Worm (Caenorhabditis elegans): ENCODE measurements around the gene Y13C8A.1.
A peak's percentile ranks its signal among the peaks of the same experiment; 100 is the strongest.

Y13C8A.1 gene

DNA sequence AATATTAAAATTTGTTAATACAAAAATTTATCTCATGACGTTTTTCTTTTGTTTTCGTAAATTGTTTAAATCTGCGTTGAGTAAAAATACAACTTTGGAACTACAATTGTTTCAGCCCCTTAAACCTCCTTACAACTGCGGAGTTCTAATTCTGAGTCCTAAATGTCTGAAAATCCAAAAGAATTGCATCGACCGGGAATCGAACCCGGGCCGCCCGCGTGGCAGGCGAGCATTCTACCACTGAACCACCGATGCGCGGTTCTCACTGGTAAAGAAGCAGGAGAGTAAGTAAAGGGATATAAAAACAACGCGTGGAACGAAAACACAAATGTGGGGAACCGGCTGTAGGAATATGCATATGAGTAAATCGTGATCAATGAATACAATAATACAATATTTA lies 44.6 kb downstream of the Y13C8A.1 start (continued):
- TF ChIP-seq hlh-26 (GFP tag; conservative IDR thresholded peaks at IDR 0.05) (no peak), die-1 (tag; optimal IDR thresholded peaks at IDR 0.05) (peak; percentile 79), madf-8 (GFP tag; conservative IDR thresholded peaks at IDR 0.05) (no peak), C17E4.6 (GFP tag; IDR thresholded peaks at IDR 0.05) (no peak), F57A8.1 (GFP tag; optimal IDR thresholded peaks at IDR 0.05) (no peak), lsy-27 (tag; optimal IDR thresholded peaks at IDR 0.05; ENCODE audit: borderline replicate concordance, insufficient read depth) (no peak)

- TF ChIP-seq ztf-3 (GFP tag; optimal IDR thresholded peaks at IDR 0.05) (peak; percentile 83), aptf-2 (GFP tag; conservative IDR thresholded peaks at IDR 0.05) (no peak), nhr-179 (tag; optimal IDR thresholded peaks at IDR 0.05) (peak; percentile 66), ets-4 (GFP tag; optimal IDR thresholded peaks at IDR 0.05) (peak; percentile 32), hmg-20 (GFP tag; IDR thresholded peaks at IDR 0.05) (peak; percentile 15; the same call in 1 of the 2 replicates), Y79H2A.3 (GFP tag; conservative IDR thresholded peaks at IDR 0.05) (no peak), mes-4 (tag; optimal IDR thresholded peaks at IDR 0.05) (no peak), nhr-27 (tag; optimal IDR thresholded peaks at IDR 0.05) (peak; percentile 66), ceh-79 (tag; optimal IDR thresholded peaks at IDR 0.05) (peak; percentile 92), xnd-1 (tag; optimal IDR thresholded peaks at IDR 0.05) (no peak), F49E8.2 (tag; optimal IDR thresholded peaks at IDR 0.05; ENCODE audit: insufficient read depth) (no peak), snpc-4 (GFP tag; optimal IDR thresholded peaks at IDR 0.05) (peak; percentile 66), snpc-4 (tag; optimal IDR thresholded peaks at IDR 0.05) (peak; percentile 53 to 81 (median 66)), cebp-2 (GFP tag; IDR thresholded peaks at IDR 0.05) (0 out of 2 replicates have a peak, but pooled peaks have one; percentile 3), F57C9.4 (tag; optimal IDR thresholded peaks at IDR 0.05) (no peak), lsl-1 (GFP tag; optimal IDR thresholded peaks at IDR 0.05) (no peak), Y53G8AR.9 (GFP tag; conservative IDR thresholded peaks at IDR 0.05) (peak; percentile 76), madf-8 (GFP tag; conservative IDR thresholded peaks at IDR 0.05) (no peak), ceh-27 (GFP tag; optimal IDR thresholded peaks at IDR 0.05) (peak; percentile 97), efl-1 (GFP tag; optimal IDR thresholded peaks at IDR 0.05) (no peak), madf-3 (GFP tag; IDR thresholded peaks at IDR 0.05) (peak; percentile 97), aptf-3 (GFP tag; IDR thresholded peaks at IDR 0.05) (peak; percentile 47; the same call in 1 of the 2 replicates), nhr-120 (GFP tag; IDR thresholded peaks at IDR 0.05) (no peak), egl-18 (GFP tag; IDR thresholded peaks at IDR 0.05) (no peak; the same call in 1 of the 2 replicates), athp-1 (tag; optimal IDR thresholded peaks at IDR 0.05) (peak; percentile 79), hmg-1.2 (GFP tag; IDR thresholded peaks at IDR 0.05) (peak; percentile 88), mel-28 (tag; optimal IDR thresholded peaks at IDR 0.05; ENCODE audit: borderline replicate concordance) (peak; percentile 87), unc-62 (GFP tag; optimal IDR thresholded peaks at IDR 0.05) (peak; percentile 85), sea-2 (GFP tag; IDR thresholded peaks at IDR 0.05) (peak; percentile 77), nfya-2 (GFP tag; IDR thresholded peaks at IDR 0.05) (no peak), egrh-3 (GFP tag; IDR thresholded peaks at IDR 0.05) (peak; percentile 67), tlf-1 (GFP tag; optimal IDR thresholded peaks at IDR 0.05) (peak; percentile 93), F10E7.11 (tag; optimal IDR thresholded peaks at IDR 0.05) (no peak), fkh-3 (tag; optimal IDR thresholded peaks at IDR 0.05) (peak; percentile 82), ekl-4 (GFP tag; IDR thresholded peaks at IDR 0.05) (peak; percentile 97), zfh-2 (GFP tag; conservative IDR thresholded peaks at IDR 0.05) (peak; percentile 98), snpc-1.1 (tag; optimal IDR thresholded peaks at IDR 0.05; ENCODE audit: insufficient read depth) (no peak), sdz-38 (tag; optimal IDR thresholded peaks at IDR 0.05) (no peak), lin-54 (GFP tag; optimal IDR thresholded peaks at IDR 0.05) (peak; percentile 42), dpff-1 (tag; optimal IDR thresholded peaks at IDR 0.05) (peak; percentile 68), repo-1 (tag; optimal IDR thresholded peaks at IDR 0.05) (peak; percentile 78)
Measured at ce11 chrX:16929560-16930332, 46.2 kb downstream of the Y13C8A.1 start.
